Fruit fly (Drosophila melanogaster) Kc167 (cell line): Measurements from ENCODE around the gene Idh3b.

Experiments used
- Myc ChIP-seq: fragments of >200 bp; optimal IDR thresholded peaks from 2 replicates; lab custom pipeline; 2017; ENCODE audit warnings: missing external identifiers
- Sin3A ChIP-seq: fragments of >200 bp; optimal IDR thresholded peaks from 2 replicates; lab custom pipeline; 2018; ENCODE audit warnings: missing external identifiers
- h ChIP-seq: fragments of >200 bp; optimal IDR thresholded peaks from 3 replicates; lab custom pipeline; 2018; ENCODE audit warnings: missing external identifiers
- insv ChIP-seq: fragments of >200 bp; optimal IDR thresholded peaks from 3 replicates; lab custom pipeline; 2018; ENCODE audit warnings: missing external identifiers
- psq ChIP-seq: fragments of >200 bp; optimal IDR thresholded peaks from 2 replicates; lab custom pipeline; 2017; ENCODE audit warnings: missing external identifiers
- ttk ChIP-seq: sonication (Bioruptor generic); optimal IDR thresholded peaks from 2 replicates; lab custom pipeline; 2017; ENCODE audit warnings: missing external identifiers

Gene Idh3b

dm6 chr3R:21976355-21976858, 42.8 kb downstream of the Idh3b start:
- TF ChIP-seq insv (lab: Kevin White, UChicago) (no peak), Myc (lab: Kevin White, UChicago) (no peak), h (no peak), Sin3A (lab: Kevin White, UChicago) (no peak), ttk (lab: Kevin White, UChicago) (no peak), psq (no peak)

- no peak for TF ChIP-seq h
- no peak for TF ChIP-seq Myc (lab: Kevin White, UChicago)
- no peak for TF ChIP-seq insv (lab: Kevin White, UChicago)
- TF ChIP-seq ttk (lab: Kevin White, UChicago) = no peak
- no peak for TF ChIP-seq Sin3A (lab: Kevin White, UChicago)
- no peak for TF ChIP-seq psq
Observed at dm6 chr3R:21973029-21973428, 46.2 kb downstream of the Idh3b start.

- TF ChIP-seq Myc (lab: Kevin White, UChicago) = no peak
Observed at dm6 chr3R:21972069-21972468, 47.1 kb downstream of the Idh3b start.

- no peak for TF ChIP-seq psq
- no peak for TF ChIP-seq Sin3A (lab: Kevin White, UChicago)
- no peak for TF ChIP-seq Myc (lab: Kevin White, UChicago)
- TF ChIP-seq h = no peak
- no peak for TF ChIP-seq ttk (lab: Kevin White, UChicago)
Observed at dm6 chr3R:21971553-21971952, 47.6 kb downstream of the Idh3b start.

dm6 chr3R:21971141-21971540, 48.0 kb downstream of the Idh3b start:
- TF ChIP-seq h = no peak
- no peak for TF ChIP-seq ttk (lab: Kevin White, UChicago)
- TF ChIP-seq Myc (lab: Kevin White, UChicago) = no peak
- TF ChIP-seq psq = no peak
- no peak for TF ChIP-seq insv (lab: Kevin White, UChicago)
- TF ChIP-seq Sin3A (lab: Kevin White, UChicago) = no peak

dm6 chr3R:21970538-21971080, 48.6 kb downstream of the Idh3b start:
- TF ChIP-seq Sin3A (lab: Kevin White, UChicago) = no peak
- TF ChIP-seq ttk (lab: Kevin White, UChicago) = no peak
- TF ChIP-seq h = no peak
- TF ChIP-seq psq = no peak
- no peak for TF ChIP-seq insv (lab: Kevin White, UChicago)
- TF ChIP-seq Myc (lab: Kevin White, UChicago) = no peak

- TF ChIP-seq psq (no peak), h (no peak), insv (lab: Kevin White, UChicago) (no peak), ttk (lab: Kevin White, UChicago) (no peak), Sin3A (lab: Kevin White, UChicago) (no peak), Myc (lab: Kevin White, UChicago) (no peak)
Observed at dm6 chr3R:21969828-21970227, 49.4 kb downstream of the Idh3b start.

- TF ChIP-seq psq = no peak
- no peak for TF ChIP-seq insv (lab: Kevin White, UChicago)
- no peak for TF ChIP-seq ttk (lab: Kevin White, UChicago)
- TF ChIP-seq h = no peak
Observed at dm6 chr3R:21967840-21968239, 51.3 kb downstream of the Idh3b start.
